Fruit fly (Drosophila melanogaster) whole organism, embryonic: ENCODE measurements around the gene ninaG.

ENCODE experiments used
- Ada2b ChIP-seq: fragments of 200-800 bp; sonication (Bioruptor generic); IDR thresholded peaks from 2 replicates; pipeline ENCODE4 v1.3.6; 2022; ENCODE audit warnings: missing biosample characterization, missing genetic modification characterization
- Antp ChIP-seq: fragments of 200-800 bp; sonication (Bioruptor generic); optimal IDR thresholded peaks from 3 replicates; lab custom pipeline; 2016; ENCODE audit warnings: missing biosample characterization, missing genetic modification characterization
- Atf6 ChIP-seq: fragments of 200-800 bp; sonication (Bioruptor generic); IDR thresholded peaks from 2 replicates; pipeline ENCODE4 v1.3.6; 2022; ENCODE audit warnings: missing biosample characterization, missing genetic modification characterization
- CG10543 ChIP-seq: fragments of 200-800 bp; sonication (Bioruptor generic); optimal IDR thresholded peaks from 3 replicates; lab custom pipeline; 2017; ENCODE audit warnings: missing biosample characterization, mild to moderate bottlenecking, missing genetic modification characterization, moderate library complexity
- CG10565 ChIP-seq: fragments of 200-800 bp; sonication (Bioruptor generic); optimal IDR thresholded peaks from 3 replicates; lab custom pipeline; 2016; ENCODE audit warnings: missing biosample characterization, mild to moderate bottlenecking, missing genetic modification characterization
- CG10979 ChIP-seq: fragments of 200-800 bp; sonication (Bioruptor generic); optimal IDR thresholded peaks from 2 replicates; lab custom pipeline; 2018; ENCODE audit warnings: missing biosample characterization, mild to moderate bottlenecking, missing genetic modification characterization, moderate library complexity
- CG12219 ChIP-seq: fragments of 200-800 bp; sonication (Bioruptor generic); optimal IDR thresholded peaks from 3 replicates; lab custom pipeline; 2018; ENCODE audit warnings: missing biosample characterization, mild to moderate bottlenecking, missing genetic modification characterization
- CG13775 ChIP-seq: fragments of 200-800 bp; sonication (Bioruptor generic); optimal IDR thresholded peaks from 3 replicates; lab custom pipeline; 2017; ENCODE audit warnings: missing biosample characterization, mild to moderate bottlenecking, missing genetic modification characterization
- CG17359 ChIP-seq: fragments of 200-800 bp; sonication (Bioruptor generic); optimal IDR thresholded peaks from 3 replicates; lab custom pipeline; 2018; ENCODE audit warnings: missing biosample characterization, mild to moderate bottlenecking, missing genetic modification characterization, moderate library complexity
- CG1832 ChIP-seq: fragments of 200-800 bp; sonication (Bioruptor generic); optimal IDR thresholded peaks from 2 replicates; lab custom pipeline; 2017; ENCODE audit warnings: missing biosample characterization, mild to moderate bottlenecking, missing genetic modification characterization, inconsistent platforms
- CG30431 ChIP-seq: fragments of 200-800 bp; sonication (Bioruptor generic); optimal IDR thresholded peaks from 2 replicates; lab custom pipeline; 2017; ENCODE audit warnings: missing biosample characterization, missing genetic modification characterization
- CG3065 ChIP-seq: fragments of 200-800 bp; sonication (Bioruptor generic); optimal IDR thresholded peaks from 2 replicates; lab custom pipeline; 2016; ENCODE audit warnings: missing biosample characterization, missing genetic modification characterization
- CG31441 ChIP-seq: fragments of 200-800 bp; sonication (Bioruptor generic); IDR thresholded peaks from 2 replicates; pipeline ENCODE4 v1.3.6; 2022; ENCODE audit warnings: missing biosample characterization, missing genetic modification characterization
- CG3847 ChIP-seq: fragments of 200-800 bp; sonication (Bioruptor generic); IDR thresholded peaks from 2 replicates; pipeline ENCODE4 v1.3.6; 2022; ENCODE audit warnings: missing biosample characterization, missing genetic modification characterization
- CG3995 ChIP-seq: fragments of 200-800 bp; sonication (Bioruptor generic); optimal IDR thresholded peaks from 3 replicates; lab custom pipeline; 2016; ENCODE audit warnings: missing biosample characterization, missing genetic modification characterization
- CG5180 ChIP-seq: fragments of 200-800 bp; sonication (Bioruptor generic); optimal IDR thresholded peaks from 3 replicates; lab custom pipeline; 2017; ENCODE audit warnings: missing biosample characterization, missing genetic modification characterization, mild to moderate bottlenecking, moderate library complexity, missing genetic modification reagents
- CG8944 ChIP-seq: fragments of 200-800 bp; sonication (Bioruptor generic); optimal IDR thresholded peaks from 3 replicates; lab custom pipeline; 2016; ENCODE audit warnings: missing biosample characterization, missing genetic modification characterization
- CG9609 ChIP-seq: fragments of 200-800 bp; sonication (Bioruptor generic); optimal IDR thresholded peaks from 3 replicates; lab custom pipeline; 2016; ENCODE audit warnings: missing biosample characterization, missing genetic modification characterization
- D19B ChIP-seq: fragments of 200-800 bp; sonication (Bioruptor generic); optimal IDR thresholded peaks from 2 replicates; lab custom pipeline; 2017; ENCODE audit warnings: missing biosample characterization, mild to moderate bottlenecking, missing genetic modification characterization
- GATAe ChIP-seq: fragments of 200-800 bp; sonication (Bioruptor generic); conservative IDR thresholded peaks from 2 replicates; pipeline ENCODE4 v1.3.6; 2022; ENCODE audit warnings: missing biosample characterization, missing genetic modification characterization
- Gsc ChIP-seq: fragments of 200-800 bp; sonication (Bioruptor generic); IDR thresholded peaks from 2 replicates; pipeline ENCODE4 v1.3.6; 2022; ENCODE audit warnings: missing biosample characterization, missing genetic modification characterization
- Hr3 ChIP-seq: fragments of 200-800 bp; sonication (Bioruptor generic); optimal IDR thresholded peaks from 3 replicates; lab custom pipeline; 2016; ENCODE audit warnings: missing biosample characterization, missing genetic modification characterization
- Hr39 ChIP-seq: fragments of >200 bp; optimal IDR thresholded peaks from 2 replicates; lab custom pipeline; 2017
- Hsf ChIP-seq: fragments of 200-800 bp; sonication (Bioruptor generic); optimal IDR thresholded peaks from 3 replicates; lab custom pipeline; 2016; ENCODE audit warnings: missing biosample characterization, missing genetic modification characterization
- Lhr ChIP-seq: fragments of 200-800 bp; sonication (Bioruptor generic); optimal IDR thresholded peaks from 3 replicates; lab custom pipeline; 2017; ENCODE audit warnings: mild to moderate bottlenecking, missing biosample characterization, missing genetic modification reagents, missing genetic modification characterization
- Lpt ChIP-seq: fragments of >200 bp; optimal IDR thresholded peaks from 2 replicates; lab custom pipeline; 2018; ENCODE audit warnings: missing biosample characterization, missing genetic modification characterization
- Max ChIP-seq: fragments of 200-800 bp; sonication (Bioruptor generic); optimal IDR thresholded peaks from 2 replicates; lab custom pipeline; 2016; ENCODE audit warnings: missing biosample characterization, mild to moderate bottlenecking, missing genetic modification characterization
- Med ChIP-seq: fragments of 200-800 bp; sonication (Bioruptor generic); peaks from one replicate; lab custom pipeline; 2016; ENCODE audit warnings: missing biosample characterization, missing genetic modification characterization, mild to moderate bottlenecking, inconsistent platforms, moderate library complexity
- Mes4 ChIP-seq: fragments of 200-800 bp; sonication (Bioruptor generic); optimal IDR thresholded peaks from 2 replicates; lab custom pipeline; 2016; ENCODE audit warnings: missing biosample characterization, missing genetic modification characterization
- Myb ChIP-seq: fragments of 200-800 bp; sonication (Bioruptor generic); optimal IDR thresholded peaks from 2 replicates; lab custom pipeline; 2016; ENCODE audit warnings: missing biosample characterization, missing genetic modification characterization
- NC2α ChIP-seq: fragments of 200-800 bp; sonication (Bioruptor generic); optimal IDR thresholded peaks from 2 replicates; lab custom pipeline; 2016; ENCODE audit warnings: missing biosample characterization, missing genetic modification characterization
- Nf-YC ChIP-seq: fragments of 200-800 bp; optimal IDR thresholded peaks from 3 replicates; lab custom pipeline; 2019; ENCODE audit warnings: missing biosample characterization, mild to moderate bottlenecking, missing genetic modification characterization, moderate library complexity
- PHDP ChIP-seq: fragments of 200-800 bp; sonication (Bioruptor generic); optimal IDR thresholded peaks from 3 replicates; lab custom pipeline; 2018; ENCODE audit warnings: missing biosample characterization, mild to moderate bottlenecking, missing genetic modification characterization, moderate library complexity
- Sry-β ChIP-seq: fragments of 200-800 bp; sonication (Bioruptor generic); optimal IDR thresholded peaks from 2 replicates; lab custom pipeline; 2018; ENCODE audit warnings: missing biosample characterization, mild to moderate bottlenecking, missing genetic modification characterization, moderate library complexity
- Stat92E ChIP-seq, 3 experiments: fragments of >200 bp in 2 of 3; fragments of 200-800 bp in 1 of 3; sonication (Bioruptor generic) in 1 of 3; optimal IDR thresholded peaks; 2 replicates each; lab custom pipeline; 2017 to 2019; ENCODE audit warnings: missing biosample characterization in 3 of 3, missing genetic modification characterization in 3 of 3, mild to moderate bottlenecking in 1 of 3, moderate library complexity in 1 of 3
- ab ChIP-seq: fragments of 200-800 bp; sonication (Bioruptor generic); optimal IDR thresholded peaks from 2 replicates; lab custom pipeline; 2016; ENCODE audit warnings: missing biosample characterization, missing genetic modification characterization
- eyg ChIP-seq: fragments of 200-800 bp; sonication (Bioruptor generic); optimal IDR thresholded peaks from 3 replicates; lab custom pipeline; 2016; ENCODE audit warnings: missing biosample characterization, missing genetic modification characterization
- ftz-f1 ChIP-seq: fragments of 200-800 bp; sonication (Bioruptor generic); optimal IDR thresholded peaks from 2 replicates; lab custom pipeline; 2016; ENCODE audit warnings: missing biosample characterization, missing genetic modification characterization
- jing ChIP-seq: fragments of 200-800 bp; sonication (Bioruptor generic); optimal IDR thresholded peaks from 2 replicates; lab custom pipeline; 2018; ENCODE audit warnings: missing biosample characterization, mild to moderate bottlenecking, missing genetic modification characterization
- nom ChIP-seq: fragments of 200-800 bp; sonication (Bioruptor generic); optimal IDR thresholded peaks from 2 replicates; lab custom pipeline; 2017; ENCODE audit warnings: missing biosample characterization, missing genetic modification characterization, mild to moderate bottlenecking, moderate library complexity, missing genetic modification reagents
- ro ChIP-seq: fragments of 200-800 bp; sonication (Bioruptor generic); IDR thresholded peaks from 2 replicates; pipeline ENCODE4 v1.3.6; 2022; ENCODE audit warnings: missing biosample characterization, missing genetic modification characterization
- schlank ChIP-seq: fragments of 200-800 bp; sonication (Bioruptor generic); optimal IDR thresholded peaks from 2 replicates; lab custom pipeline; 2018; ENCODE audit warnings: missing biosample characterization, mild to moderate bottlenecking, missing genetic modification characterization
- scrt ChIP-seq: fragments of 200-800 bp; sonication (Bioruptor generic); optimal IDR thresholded peaks from 2 replicates; lab custom pipeline; 2018; ENCODE audit warnings: missing biosample characterization, mild to moderate bottlenecking, missing genetic modification characterization, moderate library complexity
- sens ChIP-seq: fragments of 200-800 bp; sonication (Bioruptor generic); peaks from one replicate; lab custom pipeline; 2016; ENCODE audit warnings: missing biosample characterization, missing genetic modification characterization
- sens-2 ChIP-seq: fragments of 200-800 bp; sonication (Bioruptor generic); IDR thresholded peaks from 2 replicates; pipeline ENCODE4 v1.3.6; 2022; ENCODE audit warnings: missing biosample characterization, missing genetic modification characterization
- sna ChIP-seq: fragments of 200-800 bp; sonication (Bioruptor generic); IDR thresholded peaks from 2 replicates; pipeline ENCODE4 v1.3.6; 2022; ENCODE audit warnings: missing biosample characterization, missing genetic modification characterization; ENCODE audit not compliant: partially characterized antibody
- tin ChIP-seq: fragments of 200-800 bp; sonication (Bioruptor generic); optimal IDR thresholded peaks from 3 replicates; lab custom pipeline; 2016; ENCODE audit warnings: missing biosample characterization, missing genetic modification characterization
- zen ChIP-seq: fragments of 200-800 bp; sonication (Bioruptor generic); optimal IDR thresholded peaks from 3 replicates; lab custom pipeline; 2018; ENCODE audit warnings: missing biosample characterization, mild to moderate bottlenecking, missing genetic modification characterization, moderate library complexity
- zen2 ChIP-seq: fragments of 200-800 bp; sonication (Bioruptor generic); IDR thresholded peaks from 3 replicates; pipeline ENCODE4 v1.3.6; 2022; ENCODE audit warnings: missing biosample characterization, missing genetic modification characterization; ENCODE audit not compliant: partially characterized antibody
- zf30C ChIP-seq: fragments of 200-800 bp; sonication (Bioruptor generic); optimal IDR thresholded peaks from 3 replicates; lab custom pipeline; 2018; ENCODE audit warnings: missing biosample characterization, mild to moderate bottlenecking, missing genetic modification characterization

The ninaG gene

DNA sequence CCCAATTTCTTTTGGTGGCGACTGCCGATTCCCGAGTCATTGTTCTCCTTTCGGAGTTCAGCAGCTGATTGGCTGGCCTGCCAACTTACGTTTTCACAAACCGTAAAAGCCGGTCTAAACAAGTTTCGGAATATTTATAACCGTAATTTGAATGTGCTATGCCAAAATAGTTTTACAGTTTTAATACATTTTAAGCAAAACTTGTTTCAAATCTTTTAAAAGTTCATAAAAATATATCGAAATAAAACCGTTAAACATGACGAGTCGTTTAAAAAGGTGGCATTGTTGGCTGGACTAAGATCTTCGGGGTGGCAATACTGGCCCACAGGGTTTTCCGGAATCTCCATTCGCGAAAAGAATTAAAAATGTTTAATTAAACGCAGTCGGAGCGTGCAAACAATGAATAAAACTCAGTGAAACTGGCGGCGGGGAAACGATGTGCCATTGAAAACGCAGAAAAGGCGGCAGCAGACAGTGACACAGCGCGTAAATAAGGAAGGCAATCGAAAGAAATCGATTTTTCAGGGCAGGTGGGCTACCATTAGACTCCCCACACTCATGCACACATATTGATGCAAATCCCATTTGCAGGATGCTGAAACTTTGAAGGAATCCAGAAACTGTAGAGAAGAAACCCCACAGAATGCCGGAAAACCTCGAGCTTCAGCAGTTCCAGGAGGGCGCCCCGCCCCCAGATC is 14.2 kb upstream of the ninaG start, which contains the start of the genes Exd2 and CG5281 (continued):
- no peak for TF ChIP-seq Stat92E (GFP tag; optimal IDR thresholded peaks at IDR 0.05; lab: Kevin White, UChicago)
- TF ChIP-seq Hr3, result peak; percentile 42
- TF ChIP-seq Atf6, result peak; percentile 17; the same call in 1 of the 2 replicates
- peak; percentile 67 for TF ChIP-seq Hsf (GFP tag; lab: Kevin White, UChicago)
- TF ChIP-seq zen (tag; lab: Kevin White, UChicago), result peak; percentile 9
- peak; percentile 46 for TF ChIP-seq Mes4
- TF ChIP-seq sens-2 (GFP tag; lab: Robert Waterston, UW), result no peak
- TF ChIP-seq PHDP (tag; lab: Kevin White, UChicago), result peak; percentile 65
- TF ChIP-seq ftz-f1 (GFP tag; lab: Kevin White, UChicago), result no peak
- TF ChIP-seq CG3065 (GFP tag; lab: Kevin White, UChicago), result no peak
- peak; percentile 72 for TF ChIP-seq CG3847 (GFP tag; lab: Robert Waterston, UW)
- no peak for TF ChIP-seq CG30431 (GFP tag; lab: Kevin White, UChicago)
- TF ChIP-seq CG31441 (GFP tag; lab: Robert Waterston, UW), result no peak; the same call in none of the 2 replicates
- TF ChIP-seq eyg (GFP tag; lab: Kevin White, UChicago), result peak; percentile 14
- peak; percentile 56 for TF ChIP-seq Max (GFP tag; lab: Kevin White, UChicago)
- peak; percentile 59 for TF ChIP-seq CG10543 (GFP tag; lab: Kevin White, UChicago)
- TF ChIP-seq CG5180, result no peak
- no peak for TF ChIP-seq CG3995 (GFP tag; lab: Kevin White, UChicago)
- TF ChIP-seq zen2 (GFP tag; lab: Robert Waterston, UW), result no peak
- no peak for TF ChIP-seq zf30C
- peak; percentile 14 for TF ChIP-seq CG8944 (GFP tag; lab: Kevin White, UChicago)
- peak; percentile 61 for TF ChIP-seq CG13775 (GFP tag; lab: Kevin White, UChicago)
- no peak for TF ChIP-seq Gsc (GFP tag; lab: Robert Waterston, UW)
- TF ChIP-seq Ada2b (GFP tag; lab: Robert Waterston, UW), result 0 out of 2 replicates have a peak, but pooled peaks have one; percentile 5
- peak; percentile 43 for TF ChIP-seq CG10979 (tag; lab: Kevin White, UChicago)
- no peak for TF ChIP-seq schlank (tag; lab: Kevin White, UChicago)
- peak; percentile 25 for TF ChIP-seq Nf-YC (tag; lab: Kevin White, UChicago)
- TF ChIP-seq D19B (GFP tag; lab: Kevin White, UChicago), result no peak
- peak; percentile 58 for TF ChIP-seq Antp (GFP tag; lab: Kevin White, UChicago)
- no peak for TF ChIP-seq GATAe (GFP tag; lab: Robert Waterston, UW)
- TF ChIP-seq Myb, result peak; percentile 95
- peak; percentile 30 for TF ChIP-seq CG12219 (GFP tag; lab: Kevin White, UChicago)
- peak; percentile 59 for TF ChIP-seq tin (GFP tag; lab: Kevin White, UChicago)
- TF ChIP-seq scrt, result no peak
- peak; percentile 94 for TF ChIP-seq sens
- TF ChIP-seq CG17359, result peak; percentile 53
- peak; percentile 64 for TF ChIP-seq Lhr (GFP tag; lab: Kevin White, UChicago)
- no peak for TF ChIP-seq CG10565 (GFP tag; lab: Kevin White, UChicago)
- TF ChIP-seq jing (GFP tag; lab: Kevin White, UChicago), result no peak
- no peak for TF ChIP-seq NC2α (GFP tag; lab: Kevin White, UChicago)
- peak; percentile 93 for TF ChIP-seq Med (GFP tag; lab: Kevin White, UChicago)
- no peak for TF ChIP-seq CG1832 (GFP tag; lab: Kevin White, UChicago)
- TF ChIP-seq ro (GFP tag; lab: Robert Waterston, UW), result no peak
- TF ChIP-seq Hr39 (lab: Kevin White, UChicago), result no peak
- TF ChIP-seq Sry-β, result no peak
- TF ChIP-seq Lpt, result no peak
- peak; percentile 37 for TF ChIP-seq CG9609
- no peak for TF ChIP-seq ab
- TF ChIP-seq nom (GFP tag; lab: Kevin White, UChicago), result no peak
- no peak; the same call in 1 of the 2 replicates for TF ChIP-seq sna
